Worm (Caenorhabditis elegans): ENCODE measurements around the gene fnta-1.

ce11 chrIV:257095-257494 is 17.0 kb upstream of the fnta-1 start, which contains the start of gene R02D3.8:
- TF ChIP-seq ztf-11 (tag; optimal IDR thresholded peaks at IDR 0.05) (peak in 1 of 2 experiments; percentile 46), ceh-63 (GFP tag; optimal IDR thresholded peaks at IDR 0.05) (no peak)

Data from whole organism, L1 larva.